Worm (Caenorhabditis elegans) whole organism, late embryonic: ENCODE results near the gene W10C6.2.

Source experiments
- C08G9.2 ChIP-seq: sonication (generic microtip); optimal IDR thresholded peaks from 2 replicates; lab custom pipeline; 2016; ENCODE audit warnings: mild to moderate bottlenecking, missing genetic modification characterization, moderate library complexity, missing compliant biosample characterization
- F13H6.1 ChIP-seq: sonication (generic microtip); optimal IDR thresholded peaks from 2 replicates; lab custom pipeline; 2016; ENCODE audit warnings: missing genetic modification characterization, missing compliant biosample characterization
- K09A11.1 ChIP-seq: sonication (generic microtip); optimal IDR thresholded peaks from 2 replicates; lab custom pipeline; 2017; ENCODE audit warnings: antibody characterized with exemption, mild to moderate bottlenecking, missing genetic modification characterization, missing compliant biosample characterization; ENCODE audit not compliant: insufficient read depth
- T23F11.4 ChIP-seq: fragments of 200-800 bp; sonication (Bioruptor generic); optimal IDR thresholded peaks from 2 replicates; lab custom pipeline; 2018; ENCODE audit warnings: mild to moderate bottlenecking, missing genetic modification characterization, missing compliant biosample characterization
- Y22D7AL.16 ChIP-seq: sonication (generic microtip); optimal IDR thresholded peaks from 2 replicates; lab custom pipeline; 2016; ENCODE audit warnings: missing genetic modification characterization, missing compliant biosample characterization
- ahr-1 ChIP-seq: sonication (generic microtip); optimal IDR thresholded peaks from 2 replicates; lab custom pipeline; 2016; ENCODE audit warnings: missing genetic modification characterization, missing compliant biosample characterization
- ama-1 ChIP-seq: fragments of 150-350 bp; optimal IDR thresholded peaks from 2 replicates; lab custom pipeline; 2014
- ceh-14 ChIP-seq: sonication (generic microtip); optimal IDR thresholded peaks from 2 replicates; lab custom pipeline; 2016; ENCODE audit warnings: missing genotype, missing genetic modification characterization, missing compliant biosample characterization
- ceh-18 ChIP-seq: sonication (generic microtip); optimal IDR thresholded peaks from 2 replicates; lab custom pipeline; 2016; ENCODE audit warnings: missing genetic modification characterization, missing compliant biosample characterization
- ceh-19 ChIP-seq: fragments of 200-800 bp; sonication (Bioruptor generic); optimal IDR thresholded peaks from 2 replicates; lab custom pipeline; 2018; ENCODE audit warnings: mild to moderate bottlenecking, missing genetic modification characterization, missing compliant biosample characterization
- ceh-22 ChIP-seq: sonication (generic microtip); optimal IDR thresholded peaks from 2 replicates; lab custom pipeline; 2017; ENCODE audit warnings: missing biosample characterization, missing genetic modification characterization
- ceh-31 ChIP-seq: sonication (generic microtip); optimal IDR thresholded peaks from 2 replicates; lab custom pipeline; 2016; ENCODE audit warnings: missing genetic modification characterization, missing compliant biosample characterization
- ceh-6 ChIP-seq: fragments of 200-800 bp; sonication (Bioruptor generic); optimal IDR thresholded peaks from 2 replicates; lab custom pipeline; 2018; ENCODE audit warnings: mild to moderate bottlenecking, missing genetic modification characterization, missing compliant biosample characterization
- che-1 ChIP-seq: sonication (generic microtip); optimal IDR thresholded peaks from 2 replicates; lab custom pipeline; 2016; ENCODE audit warnings: mild to moderate bottlenecking, missing genetic modification characterization, missing compliant biosample characterization
- dmd-4 ChIP-seq: sonication (generic microtip); optimal IDR thresholded peaks from 2 replicates; lab custom pipeline; 2016; ENCODE audit warnings: borderline replicate concordance, missing genetic modification characterization, missing compliant biosample characterization
- elt-4 ChIP-seq: sonication (generic microtip); optimal IDR thresholded peaks from 2 replicates; lab custom pipeline; 2016; ENCODE audit warnings: missing genetic modification characterization, missing compliant biosample characterization
- eyg-1 ChIP-seq: sonication (generic microtip); optimal IDR thresholded peaks from 2 replicates; lab custom pipeline; 2016; ENCODE audit warnings: missing genotype, missing genetic modification characterization, missing compliant biosample characterization
- fax-1 ChIP-seq: sonication (generic microtip); optimal IDR thresholded peaks from 2 replicates; lab custom pipeline; 2016; ENCODE audit warnings: missing genotype, missing genetic modification characterization, missing compliant biosample characterization
- fkh-6 ChIP-seq: sonication (generic microtip); optimal IDR thresholded peaks from 2 replicates; lab custom pipeline; 2016; ENCODE audit warnings: missing genetic modification characterization, missing compliant biosample characterization
- hlh-15 ChIP-seq: sonication (generic microtip); optimal IDR thresholded peaks from 2 replicates; lab custom pipeline; 2016; ENCODE audit warnings: missing genetic modification characterization, missing compliant biosample characterization
- hlh-6 ChIP-seq: sonication (generic microtip); optimal IDR thresholded peaks from 2 replicates; lab custom pipeline; 2016; ENCODE audit warnings: missing genotype, missing genetic modification characterization, missing compliant biosample characterization
- lim-6 ChIP-seq: sonication (generic microtip); optimal IDR thresholded peaks from 2 replicates; lab custom pipeline; 2016; ENCODE audit warnings: missing genetic modification characterization, missing compliant biosample characterization
- nfya-1 ChIP-seq: sonication (generic microtip); optimal IDR thresholded peaks from 2 replicates; lab custom pipeline; 2017; ENCODE audit warnings: missing genetic modification characterization, mild to moderate bottlenecking, missing compliant biosample characterization, antibody characterized with exemption, moderate library complexity
- nhr-232 ChIP-seq: sonication (generic microtip); optimal IDR thresholded peaks from 2 replicates; lab custom pipeline; 2016; ENCODE audit warnings: missing genetic modification characterization, missing compliant biosample characterization
- pax-1 ChIP-seq: fragments of 150-350 bp; optimal IDR thresholded peaks from 2 replicates; lab custom pipeline; 2014; ENCODE audit warnings: missing biosample characterization, missing genetic modification characterization
- pha-4 ChIP-seq: fragments of 150-350 bp; optimal IDR thresholded peaks from 2 replicates; lab custom pipeline; 2018; ENCODE audit warnings: missing biosample characterization, missing genetic modification reagents, missing genetic modification characterization
- pqm-1 ChIP-seq: sonication (generic microtip); optimal IDR thresholded peaks from 2 replicates; lab custom pipeline; 2016; ENCODE audit warnings: missing genetic modification characterization, missing compliant biosample characterization
- pros-1 ChIP-seq: fragments of 150-350 bp; optimal IDR thresholded peaks from 2 replicates; lab custom pipeline; 2014; ENCODE audit warnings: missing biosample characterization, missing genetic modification reagents, missing genetic modification characterization
- sox-2 ChIP-seq: fragments of 200-800 bp; sonication (Bioruptor generic); IDR thresholded peaks from 2 replicates; pipeline ENCODE4 v1.3.6; 2022; ENCODE audit warnings: missing genetic modification reagents, missing genetic modification characterization, missing compliant biosample characterization
- sox-4 ChIP-seq: sonication (generic microtip); optimal IDR thresholded peaks from 2 replicates; lab custom pipeline; 2017; ENCODE audit warnings: mild to moderate bottlenecking, missing genetic modification characterization, inconsistent platforms, missing compliant biosample characterization
- tbx-2 ChIP-seq: sonication (generic microtip); optimal IDR thresholded peaks from 2 replicates; lab custom pipeline; 2016; ENCODE audit warnings: missing genetic modification characterization, missing compliant biosample characterization
- tbx-7 ChIP-seq: sonication (generic microtip); optimal IDR thresholded peaks from 2 replicates; lab custom pipeline; 2016; ENCODE audit warnings: missing genotype, missing genetic modification characterization, missing compliant biosample characterization
- ttx-3 ChIP-seq: sonication (generic microtip); optimal IDR thresholded peaks from 2 replicates; lab custom pipeline; 2016; ENCODE audit warnings: missing genetic modification reagents, missing genetic modification characterization, missing compliant biosample characterization
- unc-42 ChIP-seq: sonication (generic microtip); optimal IDR thresholded peaks from 2 replicates; lab custom pipeline; 2016; ENCODE audit warnings: missing genotype, missing genetic modification characterization, missing compliant biosample characterization
- unc-86 ChIP-seq: sonication (generic microtip); optimal IDR thresholded peaks from 2 replicates; lab custom pipeline; 2016; ENCODE audit warnings: missing genetic modification characterization, missing compliant biosample characterization
- zip-5 ChIP-seq: sonication (generic microtip); optimal IDR thresholded peaks from 2 replicates; lab custom pipeline; 2016; ENCODE audit warnings: missing genetic modification characterization, missing compliant biosample characterization
- ztf-16 ChIP-seq: sonication (generic microtip); optimal IDR thresholded peaks from 2 replicates; lab custom pipeline; 2017; ENCODE audit warnings: missing genetic modification characterization, missing compliant biosample characterization

The W10C6.2 gene

ce11 chrII:11111107-11111506 lies 10.6 kb downstream of the W10C6.2 start, which contains the start of gene glb-4:
glb-4 (minus strand) TSS chrII:11111207.
- TF ChIP-seq ceh-18 (tag; lab: Kevin White, UChicago) (no peak), zip-5 (tag; lab: Kevin White, UChicago) (no peak), nfya-1 (tag; lab: Kevin White, UChicago) (no peak), ceh-31 (tag; lab: Kevin White, UChicago) (no peak), ceh-19 (GFP tag; lab: Kevin White, UChicago) (no peak), unc-42 (tag; lab: Kevin White, UChicago) (no peak), sox-2 (GFP tag; lab: Robert Waterston, UW) (no peak), hlh-15 (tag; lab: Kevin White, UChicago) (no peak), C08G9.2 (no peak), ztf-16 (tag; lab: Kevin White, UChicago) (no peak), ama-1 (lab: Kevin White, UChicago) (no peak), dmd-4 (tag; lab: Kevin White, UChicago) (no peak), fax-1 (tag; lab: Kevin White, UChicago) (no peak)
- TF ChIP-seq, all 69 proteins: peak for 0

- TF ChIP-seq K09A11.1 (tag; lab: Kevin White, UChicago): no peak
- TF ChIP-seq, all 69 proteins: peak for 0
These were observed 11.3 kb downstream of the W10C6.2 start for ce11 chrII:11110419-11110818.

ce11 chrII:11107828-11108227 lies 13.9 kb downstream of the W10C6.2 start, which contains the start of gene apc-17:
apc-17 (plus strand) TSS chrII:11108128.
- TF ChIP-seq unc-86 (tag; lab: Kevin White, UChicago) (no peak), tbx-7 (tag; lab: Kevin White, UChicago) (no peak), ahr-1 (tag; lab: Kevin White, UChicago) (no peak), Y22D7AL.16 (tag; lab: Kevin White, UChicago) (no peak), che-1 (tag; lab: Kevin White, UChicago) (no peak), pros-1 (tag; lab: Kevin White, UChicago) (no peak), tbx-2 (no peak), lim-6 (tag; lab: Kevin White, UChicago) (no peak), ceh-22 (tag; lab: Kevin White, UChicago) (no peak), hlh-15 (tag; lab: Kevin White, UChicago) (no peak), C08G9.2 (no peak), sox-4 (tag; lab: Kevin White, UChicago) (no peak)

ce11 chrII:11105981-11106711 lies 15.6 kb downstream of the W10C6.2 start, which contains the start of gene nasp-1:
nasp-1 (plus strand) TSS chrII:11106612.
- TF ChIP-seq che-1 (tag; lab: Kevin White, UChicago) (no peak), Y22D7AL.16 (tag; lab: Kevin White, UChicago) (no peak), nhr-232 (tag; lab: Kevin White, UChicago) (no peak), elt-4 (tag; lab: Kevin White, UChicago) (no peak), T23F11.4 (no peak), C08G9.2 (no peak), ceh-18 (tag; lab: Kevin White, UChicago) (no peak), tbx-2 (no peak), ceh-6 (GFP tag; lab: Kevin White, UChicago) (no peak), eyg-1 (tag; lab: Kevin White, UChicago) (no peak)
- TF ChIP-seq, all 69 proteins: peak for 0

- TF ChIP-seq ceh-14 (tag; lab: Kevin White, UChicago) (no peak), pha-4 (tag; lab: Kevin White, UChicago) (no peak), F13H6.1 (no peak), pqm-1 (tag; lab: Kevin White, UChicago) (no peak), C08G9.2 (no peak), elt-4 (tag; lab: Kevin White, UChicago) (no peak), ttx-3 (tag; lab: Kevin White, UChicago) (no peak), pax-1 (tag; lab: Kevin White, UChicago) (no peak), tbx-7 (tag; lab: Kevin White, UChicago) (no peak), ceh-6 (GFP tag; lab: Kevin White, UChicago) (no peak), tbx-2 (no peak), fkh-6 (tag; lab: Kevin White, UChicago) (no peak), hlh-6 (tag; lab: Kevin White, UChicago) (no peak)
- TF ChIP-seq, all 69 proteins: peak for 0
These were observed 17.5 kb downstream of the W10C6.2 start, which contains the start of gene C09H10.9 for ce11 chrII:11104162-11104561. C09H10.9 (plus strand) TSS chrII:11104462.
